Worm (Caenorhabditis elegans): ENCODE data around the gene ugt-53.

Gene ugt-53

ce11 chrV:2803258-2803657, 45.9 kb upstream of the ugt-53 start (continued):
- TF ChIP-seq tbx-2 (tag; optimal IDR thresholded peaks at IDR 0.05) (no peak), ets-5 (GFP tag; IDR thresholded peaks at IDR 0.05) (no peak), jun-1 (tag; optimal IDR thresholded peaks at IDR 0.05) (no peak), lsy-2 (tag; optimal IDR thresholded peaks at IDR 0.05) (no peak), sox-4 (tag; optimal IDR thresholded peaks at IDR 0.05) (no peak), ztf-11 (tag; optimal IDR thresholded peaks at IDR 0.05) (no peak), lin-39 (tag; optimal IDR thresholded peaks at IDR 0.05) (no peak), alr-1 (tag; optimal IDR thresholded peaks at IDR 0.05; ENCODE audit: borderline replicate concordance) (no peak), ceh-82 (tag; optimal IDR thresholded peaks at IDR 0.05) (no peak), lin-14 (GFP tag; optimal IDR thresholded peaks at IDR 0.05) (peak; percentile 71), nhr-71 (tag; optimal IDR thresholded peaks at IDR 0.05) (peak; percentile 20), snu-23 (GFP tag; optimal IDR thresholded peaks at IDR 0.05) (peak; percentile 4), nhr-20 (tag; optimal IDR thresholded peaks at IDR 0.05) (no peak), nhr-19 (GFP tag; conservative IDR thresholded peaks at IDR 0.05) (peak; percentile 11; the same call in 1 of the 2 replicates), mdl-1 (tag; optimal IDR thresholded peaks at IDR 0.05) (no peak), mep-1 (tag; optimal IDR thresholded peaks at IDR 0.05) (no peak), Y116A8C.19 (tag; optimal IDR thresholded peaks at IDR 0.05; ENCODE audit: borderline replicate concordance) (no peak), nhr-47 (tag; optimal IDR thresholded peaks at IDR 0.05) (no peak), pqm-1 (tag; optimal IDR thresholded peaks at IDR 0.05) (no peak), unc-130 (tag; optimal IDR thresholded peaks at IDR 0.05) (peak; percentile 27), nhr-77 (tag; optimal IDR thresholded peaks at IDR 0.05) (no peak), ceh-8 (GFP tag; optimal IDR thresholded peaks at IDR 0.05) (no peak), fos-1 (tag; optimal IDR thresholded peaks at IDR 0.05) (no peak), aha-1 (tag; optimal IDR thresholded peaks at IDR 0.05) (no peak), ceh-63 (GFP tag; optimal IDR thresholded peaks at IDR 0.05) (no peak)

ce11 chrV:2807760-2808159, 41.4 kb upstream of the ugt-53 start, which contains the start of gene ketn-1:
TSS of gene ketn-1 (minus strand) at chrV:2807860.
- TF ChIP-seq ztf-11 (tag; optimal IDR thresholded peaks at IDR 0.05) (no peak), lin-14 (GFP tag; optimal IDR thresholded peaks at IDR 0.05) (no peak), nhr-85 (tag) (no peak), vab-15 (tag; optimal IDR thresholded peaks at IDR 0.05) (no peak), fkh-10 (GFP tag; optimal IDR thresholded peaks at IDR 0.05) (no peak), elt-2 (tag; optimal IDR thresholded peaks at IDR 0.05) (no peak)

- no peak for TF ChIP-seq nhr-237 (tag; optimal IDR thresholded peaks at IDR 0.05)
- no peak for TF ChIP-seq aly-2 (tag; optimal IDR thresholded peaks at IDR 0.05)
- TF ChIP-seq grh-1 (GFP tag; IDR thresholded peaks at IDR 0.05): no peak
- no peak for TF ChIP-seq lsy-2 (tag; optimal IDR thresholded peaks at IDR 0.05)
- no peak for TF ChIP-seq pax-3 (tag; optimal IDR thresholded peaks at IDR 0.05)
- TF ChIP-seq nhr-84 (tag; optimal IDR thresholded peaks at IDR 0.05): no peak
- TF ChIP-seq ztf-4 (tag; optimal IDR thresholded peaks at IDR 0.05): no peak
- no peak for TF ChIP-seq Y116A8C.19 (tag; optimal IDR thresholded peaks at IDR 0.05; ENCODE audit: borderline replicate concordance)
- TF ChIP-seq elt-3 (tag; optimal IDR thresholded peaks at IDR 0.05): no peak
- TF ChIP-seq sptf-1 (tag; optimal IDR thresholded peaks at IDR 0.05): no peak
- peak; percentile 54 for TF ChIP-seq lin-14 (GFP tag; optimal IDR thresholded peaks at IDR 0.05)
- no peak for TF ChIP-seq C16A3.4 (tag; optimal IDR thresholded peaks at IDR 0.05)
- TF ChIP-seq pag-3 (tag; optimal IDR thresholded peaks at IDR 0.05; ENCODE audit: borderline replicate concordance, insufficient read depth): peak; percentile 81
- peak; percentile 26 for TF ChIP-seq dsc-1 (tag; optimal IDR thresholded peaks at IDR 0.05)
- TF ChIP-seq jun-1 (tag; optimal IDR thresholded peaks at IDR 0.05): no peak
- TF ChIP-seq mep-1 (tag; optimal IDR thresholded peaks at IDR 0.05): no peak
- TF ChIP-seq irx-1 (tag; optimal IDR thresholded peaks at IDR 0.05): no peak
- TF ChIP-seq C04F5.9 (tag; optimal IDR thresholded peaks at IDR 0.05): no peak
- TF ChIP-seq nhr-19 (GFP tag; conservative IDR thresholded peaks at IDR 0.05): 0 out of 2 replicates have a peak, but pooled peaks have one; percentile 5
- no peak for TF ChIP-seq nhr-12 (tag; optimal IDR thresholded peaks at IDR 0.05)
- no peak for TF ChIP-seq F16B12.6 (tag; optimal IDR thresholded peaks at IDR 0.05)
- no peak for TF ChIP-seq ets-5 (GFP tag; IDR thresholded peaks at IDR 0.05)
- TF ChIP-seq xbp-1 (tag; optimal IDR thresholded peaks at IDR 0.05): no peak
- TF ChIP-seq swsn-7 (tag; optimal IDR thresholded peaks at IDR 0.05): no peak
- TF ChIP-seq ceh-63 (GFP tag; optimal IDR thresholded peaks at IDR 0.05): no peak
- no peak for TF ChIP-seq snu-23 (GFP tag; optimal IDR thresholded peaks at IDR 0.05)
- no peak for TF ChIP-seq ceh-8 (GFP tag; optimal IDR thresholded peaks at IDR 0.05)
- no peak for TF ChIP-seq unc-62 (GFP tag; optimal IDR thresholded peaks at IDR 0.05)
- TF ChIP-seq rnt-1 (tag; optimal IDR thresholded peaks at IDR 0.05): peak; percentile 58
- no peak for TF ChIP-seq tlp-1 (tag; optimal IDR thresholded peaks at IDR 0.05)
- no peak for TF ChIP-seq unc-30 (tag; optimal IDR thresholded peaks at IDR 0.05)
Observed at ce11 chrV:2809443-2809842, 39.7 kb upstream of the ugt-53 start.
